Worm (Caenorhabditis elegans) whole organism, L1 larva: ENCODE data around the gene mma-1.

ENCODE experiments used
- ces-1 ChIP-seq: fragments of 150-350 bp; optimal IDR thresholded peaks from 2 replicates; lab custom pipeline; 2014; ENCODE audit warnings: missing biosample characterization, missing genetic modification reagents, missing genetic modification characterization
- elt-3 ChIP-seq, 6 experiments: fragments of 150-350 bp in 1 of 6; sonication (generic microtip); optimal IDR thresholded peaks; 2 replicates each; lab custom pipeline; 2017 to 2018; ENCODE audit warnings: missing biosample characterization in 6 of 6, missing genetic modification characterization in 6 of 6, inconsistent platforms in 1 of 6
- fkh-10 ChIP-seq: sonication (generic microtip); optimal IDR thresholded peaks from 2 replicates; lab custom pipeline; 2017; ENCODE audit warnings: missing biosample characterization, missing genetic modification reagents, missing genetic modification characterization
- jun-1 ChIP-seq: fragments of 150-350 bp; optimal IDR thresholded peaks from 2 replicates; lab custom pipeline; 2014; ENCODE audit warnings: missing biosample characterization, missing genetic modification reagents, missing genetic modification characterization
- mep-1 ChIP-seq: fragments of 150-350 bp; optimal IDR thresholded peaks from 2 replicates; lab custom pipeline; 2014; ENCODE audit warnings: missing biosample characterization, missing genetic modification characterization
- swsn-7 ChIP-seq: sonication (generic microtip); optimal IDR thresholded peaks from 2 replicates; lab custom pipeline; 2016; ENCODE audit warnings: missing genetic modification characterization, missing compliant biosample characterization
- unc-30 ChIP-seq: sonication (generic microtip); optimal IDR thresholded peaks from 2 replicates; lab custom pipeline; 2017; ENCODE audit warnings: missing biosample characterization, missing genetic modification characterization
- unc-62 ChIP-seq: fragments of 150-350 bp; optimal IDR thresholded peaks from 2 replicates; lab custom pipeline; 2014; ENCODE audit warnings: missing biosample characterization, missing genetic modification reagents, missing genetic modification characterization
- unc-86 ChIP-seq: sonication (generic microtip); optimal IDR thresholded peaks from 2 replicates; lab custom pipeline; 2016; ENCODE audit warnings: missing genetic modification characterization, missing compliant biosample characterization
- zag-1 ChIP-seq: fragments of 150-350 bp; optimal IDR thresholded peaks from 2 replicates; lab custom pipeline; 2014; ENCODE audit warnings: missing biosample characterization, missing genetic modification characterization

ce11 chrV:12567312-12567711, 28.8 kb downstream of the mma-1 start:
- TF ChIP-seq unc-62 (GFP tag; lab: Kevin White, UChicago) (no peak), mep-1 (tag; lab: Kevin White, UChicago) (no peak), unc-30 (no peak), jun-1 (no peak), elt-3 (tag; optimal IDR thresholded peaks at IDR 0.05; lab: Kevin White, UChicago) (no peak), unc-86 (tag; lab: Kevin White, UChicago) (no peak), zag-1 (tag; lab: Kevin White, UChicago) (no peak), fkh-10 (GFP tag; lab: Kevin White, UChicago) (no peak), swsn-7 (tag; lab: Kevin White, UChicago) (no peak), ces-1 (GFP tag; lab: Kevin White, UChicago) (no peak)
